Worm (Caenorhabditis elegans) whole organism, early embryonic: ENCODE results near the gene ubc-24.

Source experiments
- B0310.2 ChIP-seq: sonication (generic microtip); optimal IDR thresholded peaks from 2 replicates; lab custom pipeline; 2016; ENCODE audit warnings: mild to moderate bottlenecking, missing genetic modification characterization, missing compliant biosample characterization
- F13C5.2 ChIP-seq: sonication (generic microtip); optimal IDR thresholded peaks from 2 replicates; lab custom pipeline; 2017; ENCODE audit warnings: mild to moderate bottlenecking, missing genetic modification characterization, inconsistent platforms, missing compliant biosample characterization
- aly-1 ChIP-seq: sonication (generic microtip); optimal IDR thresholded peaks from 2 replicates; lab custom pipeline; 2016; ENCODE audit warnings: missing genetic modification characterization, missing compliant biosample characterization
- ama-1 ChIP-seq: fragments of 150-350 bp; optimal IDR thresholded peaks from 2 replicates; lab custom pipeline; 2014
- ceh-13 ChIP-seq: fragments of 200-800 bp; sonication (Bioruptor generic); optimal IDR thresholded peaks from 2 replicates; lab custom pipeline; 2018; ENCODE audit warnings: mild to moderate bottlenecking, missing genetic modification characterization, missing compliant biosample characterization
- ceh-36 ChIP-seq: sonication (generic microtip); optimal IDR thresholded peaks from 2 replicates; lab custom pipeline; 2016; ENCODE audit warnings: missing genetic modification characterization, inconsistent platforms, missing compliant biosample characterization
- ets-7 ChIP-seq: sonication (generic microtip); optimal IDR thresholded peaks from 2 replicates; lab custom pipeline; 2016; ENCODE audit warnings: missing genotype, missing genetic modification characterization, missing compliant biosample characterization
- flt-1 ChIP-seq: fragments of 200-800 bp; sonication (Bioruptor generic); IDR thresholded peaks from 2 replicates; pipeline ENCODE4 v1.3.6; 2022; ENCODE audit warnings: missing genetic modification characterization, missing compliant biosample characterization
- hmbx-1 ChIP-seq: sonication (generic microtip); optimal IDR thresholded peaks from 2 replicates; lab custom pipeline; 2016; ENCODE audit warnings: mild to moderate bottlenecking, missing genetic modification characterization, missing compliant biosample characterization
- hmg-4 ChIP-seq: fragments of 200-800 bp; sonication (Bioruptor generic); optimal IDR thresholded peaks from 2 replicates; lab custom pipeline; 2018; ENCODE audit warnings: mild to moderate bottlenecking, missing genetic modification characterization, missing compliant biosample characterization
- hnd-1 ChIP-seq: sonication (generic microtip); optimal IDR thresholded peaks from 2 replicates; lab custom pipeline; 2016; ENCODE audit warnings: missing genetic modification characterization, missing compliant biosample characterization
- pes-1 ChIP-seq: fragments of 200-800 bp; sonication (Bioruptor generic); IDR thresholded peaks from 2 replicates; pipeline ENCODE4 v1.3.6; 2022; ENCODE audit warnings: missing genetic modification reagents, missing genetic modification characterization, missing compliant biosample characterization
- scrt-1 ChIP-seq: fragments of 200-800 bp; sonication (Bioruptor generic); IDR thresholded peaks from 2 replicates; pipeline ENCODE4 v1.3.6; 2022; ENCODE audit warnings: missing genetic modification characterization, missing compliant biosample characterization
- sea-1 ChIP-seq: fragments of 200-800 bp; sonication (Bioruptor generic); conservative IDR thresholded peaks from 2 replicates; pipeline ENCODE4 v1.3.6; 2022; ENCODE audit warnings: missing genetic modification characterization, missing compliant biosample characterization
- tbx-11 ChIP-seq: fragments of 200-800 bp; sonication (Bioruptor generic); IDR thresholded peaks from 2 replicates; pipeline ENCODE4 v1.3.6; 2022; ENCODE audit warnings: missing genetic modification characterization, missing compliant biosample characterization
- tbx-37 ChIP-seq: fragments of 200-800 bp; sonication (Bioruptor generic); conservative IDR thresholded peaks from 2 replicates; pipeline ENCODE4 v1.3.6; 2022; ENCODE audit warnings: missing genetic modification reagents, missing genetic modification characterization, missing compliant biosample characterization
- tra-4 ChIP-seq: sonication (generic microtip); optimal IDR thresholded peaks from 2 replicates; lab custom pipeline; 2017; ENCODE audit warnings: missing genetic modification characterization, missing compliant biosample characterization

Gene ubc-24

ce11 chrII:8380188-8380587, 25.2 kb upstream of the ubc-24 start:
- no peak for TF ChIP-seq ceh-36 (tag; lab: Kevin White, UChicago)
- no peak for TF ChIP-seq aly-1 (tag; lab: Kevin White, UChicago)
- TF ChIP-seq ets-7 (tag; lab: Kevin White, UChicago) = no peak
- no peak for TF ChIP-seq hmg-4 (GFP tag; lab: Kevin White, UChicago)
- TF ChIP-seq ama-1 (lab: Kevin White, UChicago) = no peak
- no peak for TF ChIP-seq hmbx-1

- TF ChIP-seq flt-1 (GFP tag; lab: Robert Waterston, UW) (no peak), tbx-11 (GFP tag; lab: Robert Waterston, UW) (no peak), tra-4 (no peak), sea-1 (GFP tag; lab: Robert Waterston, UW) (no peak), hmg-4 (GFP tag; lab: Kevin White, UChicago) (no peak), ceh-13 (GFP tag; lab: Kevin White, UChicago) (no peak), hnd-1 (tag; lab: Kevin White, UChicago) (no peak), hmbx-1 (no peak), ets-7 (tag; lab: Kevin White, UChicago) (no peak), tbx-37 (GFP tag; lab: Robert Waterston, UW) (no peak), B0310.2 (tag; lab: Kevin White, UChicago) (no peak), scrt-1 (GFP tag; lab: Robert Waterston, UW) (no peak)
Measured at ce11 chrII:8381197-8381596, 24.2 kb upstream of the ubc-24 start, which contains the start of gene F49E12.12. TSS of gene F49E12.12 (plus strand) at chrII:8381497.

- TF ChIP-seq hnd-1 (tag; lab: Kevin White, UChicago) (no peak), flt-1 (GFP tag; lab: Robert Waterston, UW) (no peak), ceh-13 (GFP tag; lab: Kevin White, UChicago) (no peak), ceh-36 (tag; lab: Kevin White, UChicago) (no peak), pes-1 (GFP tag; lab: Robert Waterston, UW) (no peak), F13C5.2 (tag; lab: Kevin White, UChicago) (no peak), scrt-1 (GFP tag; lab: Robert Waterston, UW) (no peak), tbx-11 (GFP tag; lab: Robert Waterston, UW) (no peak), sea-1 (GFP tag; lab: Robert Waterston, UW) (no peak), hmbx-1 (no peak), tra-4 (no peak), hmg-4 (GFP tag; lab: Kevin White, UChicago) (no peak), ets-7 (tag; lab: Kevin White, UChicago) (no peak)
Measured at ce11 chrII:8382880-8383279, 22.5 kb upstream of the ubc-24 start.

ce11 chrII:8384344-8384743, 21.1 kb upstream of the ubc-24 start:
- TF ChIP-seq flt-1 (GFP tag; lab: Robert Waterston, UW) = no peak
- TF ChIP-seq tbx-11 (GFP tag; lab: Robert Waterston, UW) = no peak
- no peak for TF ChIP-seq ceh-13 (GFP tag; lab: Kevin White, UChicago)
- TF ChIP-seq hmg-4 (GFP tag; lab: Kevin White, UChicago) = no peak
- no peak for TF ChIP-seq pes-1 (GFP tag; lab: Robert Waterston, UW)
- no peak for TF ChIP-seq hmbx-1
- TF ChIP-seq sea-1 (GFP tag; lab: Robert Waterston, UW) = no peak

DNA sequence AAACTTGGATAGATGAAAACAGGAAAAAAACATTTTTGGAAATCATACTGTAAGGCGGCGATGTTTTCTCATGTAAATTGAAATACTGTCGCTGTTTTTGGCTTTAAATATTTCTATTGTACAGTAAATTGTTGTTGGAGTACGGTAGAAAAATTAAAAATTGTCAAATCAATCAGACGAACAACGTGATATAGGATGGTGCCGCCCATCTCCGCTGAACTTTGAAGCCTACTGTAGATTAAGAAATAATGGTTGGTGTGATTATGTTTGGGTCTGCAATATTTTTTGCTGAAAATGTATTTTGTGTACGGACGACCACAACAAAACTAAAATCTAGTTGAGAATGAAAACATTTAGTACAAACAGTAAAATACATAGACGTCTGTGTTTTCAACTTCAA, 19.8 kb upstream of the ubc-24 start:
- TF ChIP-seq ama-1 (lab: Kevin White, UChicago) (no peak), F13C5.2 (tag; lab: Kevin White, UChicago) (no peak), aly-1 (tag; lab: Kevin White, UChicago) (no peak), scrt-1 (GFP tag; lab: Robert Waterston, UW) (no peak), hmbx-1 (no peak), flt-1 (GFP tag; lab: Robert Waterston, UW) (no peak), pes-1 (GFP tag; lab: Robert Waterston, UW) (no peak), tbx-37 (GFP tag; lab: Robert Waterston, UW) (no peak), tra-4 (no peak), hmg-4 (GFP tag; lab: Kevin White, UChicago) (no peak), ceh-36 (tag; lab: Kevin White, UChicago) (no peak), B0310.2 (tag; lab: Kevin White, UChicago) (no peak), hnd-1 (tag; lab: Kevin White, UChicago) (no peak), sea-1 (GFP tag; lab: Robert Waterston, UW) (no peak), tbx-11 (GFP tag; lab: Robert Waterston, UW) (no peak)

DNA sequence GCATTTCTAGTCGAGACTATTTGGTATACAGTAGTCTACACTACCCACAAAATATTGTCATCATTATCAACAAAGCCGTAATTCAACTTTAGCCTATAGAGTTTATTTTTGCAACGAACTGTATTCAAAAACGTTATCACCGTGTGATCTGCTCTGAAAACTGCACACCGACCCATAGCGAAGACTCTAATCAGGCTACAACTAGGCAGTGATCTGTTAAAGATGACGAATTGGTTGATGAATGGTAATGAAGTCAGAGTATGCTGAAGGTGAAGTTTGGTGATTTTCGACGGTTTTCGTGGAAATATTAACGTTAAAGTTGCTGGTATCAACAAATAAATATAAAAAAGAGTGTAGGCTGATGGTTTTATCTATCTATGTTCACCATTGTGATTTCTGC, 18.5 kb upstream of the ubc-24 start:
- TF ChIP-seq aly-1 (tag; lab: Kevin White, UChicago) (no peak), flt-1 (GFP tag; lab: Robert Waterston, UW) (no peak), ama-1 (lab: Kevin White, UChicago) (no peak), hnd-1 (tag; lab: Kevin White, UChicago) (no peak), ceh-13 (GFP tag; lab: Kevin White, UChicago) (no peak), sea-1 (GFP tag; lab: Robert Waterston, UW) (no peak), tbx-11 (GFP tag; lab: Robert Waterston, UW) (no peak)

DNA sequence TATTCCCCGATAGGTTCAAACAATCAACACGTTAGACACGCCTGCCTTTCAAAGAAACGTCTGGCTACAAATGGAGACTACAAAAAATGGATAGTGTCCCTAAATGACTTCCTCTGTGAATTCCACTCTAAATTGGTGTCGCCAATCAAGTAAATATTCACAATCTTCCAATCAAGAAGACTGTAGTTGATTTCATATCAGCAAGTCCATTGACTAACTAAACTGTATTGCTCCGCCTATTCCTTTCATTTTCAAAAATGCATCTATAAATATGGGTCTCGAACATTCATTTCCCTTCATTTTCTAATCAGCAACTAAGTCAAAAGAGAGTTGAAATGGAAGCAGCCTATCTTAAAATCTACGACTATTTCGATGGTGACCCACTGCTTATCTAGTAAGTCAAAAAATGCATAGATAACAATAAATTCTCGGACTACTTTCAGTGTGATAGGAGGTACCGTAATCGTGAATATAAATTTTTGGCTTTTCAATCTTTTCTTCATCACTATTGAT, 17.3 kb upstream of the ubc-24 start, which contains the start of gene drd-1:
drd-1 (plus strand) TSS at position 51 of the 513 bp plus-strand sequence.
- no peak for TF ChIP-seq hmg-4 (GFP tag; lab: Kevin White, UChicago)
- no peak for TF ChIP-seq hnd-1 (tag; lab: Kevin White, UChicago)
- no peak for TF ChIP-seq pes-1 (GFP tag; lab: Robert Waterston, UW)
- no peak for TF ChIP-seq ets-7 (tag; lab: Kevin White, UChicago)
- no peak for TF ChIP-seq aly-1 (tag; lab: Kevin White, UChicago)
- no peak for TF ChIP-seq ceh-13 (GFP tag; lab: Kevin White, UChicago)
- TF ChIP-seq tbx-11 (GFP tag; lab: Robert Waterston, UW) = no peak
- no peak for TF ChIP-seq ama-1 (lab: Kevin White, UChicago)
- no peak for TF ChIP-seq flt-1 (GFP tag; lab: Robert Waterston, UW)
- TF ChIP-seq ceh-36 (tag; lab: Kevin White, UChicago) = no peak
- TF ChIP-seq tra-4 = no peak
- no peak for TF ChIP-seq tbx-37 (GFP tag; lab: Robert Waterston, UW)
- no peak for TF ChIP-seq B0310.2 (tag; lab: Kevin White, UChicago)
- TF ChIP-seq scrt-1 (GFP tag; lab: Robert Waterston, UW) = no peak
